Worm (Caenorhabditis elegans) whole organism, L2 larva: ENCODE measurements around the gene ssp-35.

Experiments
- lin-13 ChIP-seq: fragments of 150-350 bp; optimal IDR thresholded peaks from 2 replicates; lab custom pipeline; 2014; ENCODE audit warnings: missing biosample characterization, missing genetic modification reagents, missing genetic modification characterization
- lsy-2 ChIP-seq, 2 experiments: fragments of 150-350 bp in 1 of 2; sonication (generic microtip) in 1 of 2; optimal IDR thresholded peaks; 2 replicates each; lab custom pipeline; 2014 to 2017; ENCODE audit warnings: missing biosample characterization in 2 of 2, missing genetic modification characterization in 2 of 2
- mdl-1 ChIP-seq, 2 experiments: fragments of 150-350 bp in 1 of 2; sonication (generic microtip) in 1 of 2; optimal IDR thresholded peaks; 2 replicates each; lab custom pipeline; 2017; ENCODE audit warnings: missing biosample characterization in 2 of 2, missing genetic modification characterization in 2 of 2
- nhr-11 ChIP-seq: fragments of 150-350 bp; optimal IDR thresholded peaks from 2 replicates; lab custom pipeline; 2014; ENCODE audit warnings: missing biosample characterization, missing genetic modification characterization
- nhr-6 ChIP-seq: fragments of 150-350 bp; optimal IDR thresholded peaks from 2 replicates; lab custom pipeline; 2014; ENCODE audit warnings: missing biosample characterization, missing genetic modification characterization
- nhr-77 ChIP-seq: fragments of 150-350 bp; optimal IDR thresholded peaks from 2 replicates; lab custom pipeline; 2014; ENCODE audit warnings: missing biosample characterization, missing genetic modification characterization
- skn-1 ChIP-seq: sonication (generic microtip); optimal IDR thresholded peaks from 2 replicates; lab custom pipeline; 2017; ENCODE audit warnings: missing biosample characterization, missing genetic modification characterization
- unc-39 ChIP-seq: fragments of 150-350 bp; optimal IDR thresholded peaks from 2 replicates; lab custom pipeline; 2014; ENCODE audit warnings: missing biosample characterization, missing genetic modification characterization
- zag-1 ChIP-seq: fragments of 150-350 bp; optimal IDR thresholded peaks from 2 replicates; lab custom pipeline; 2014; ENCODE audit warnings: missing biosample characterization, missing genetic modification characterization
- ztf-11 ChIP-seq: sonication (generic microtip); optimal IDR thresholded peaks from 2 replicates; lab custom pipeline; 2017; ENCODE audit warnings: missing biosample characterization, missing genetic modification characterization

- TF ChIP-seq skn-1 (tag; lab: Kevin White, UChicago) (no peak), ztf-11 (tag; lab: Kevin White, UChicago) (no peak), nhr-77 (tag; lab: Kevin White, UChicago) (no peak), mdl-1 (tag; optimal IDR thresholded peaks at IDR 0.05; lab: Kevin White, UChicago) (no peak), unc-39 (tag; lab: Kevin White, UChicago) (no peak), zag-1 (tag; lab: Kevin White, UChicago) (no peak), nhr-6 (tag; lab: Kevin White, UChicago) (no peak), lin-13 (no peak), nhr-11 (tag; lab: Kevin White, UChicago) (no peak), lsy-2 (tag; optimal IDR thresholded peaks at IDR 0.05; lab: Kevin White, UChicago) (no peak)
These were observed 11.4 kb downstream of the ssp-35 start, which contains the start of gene lrx-1 for ce11 chrV:12252272-12252671.
